Worm (Caenorhabditis elegans): ENCODE measurements around the gene C15B12.8.

C15B12.8 gene

ce11 chrX:6473698-6474314, at the start of gene C15B12.8, which contains the start of gene C15B12.4:
TSS of gene C15B12.8 (plus strand) at chrX:6474264.
TSS of gene C15B12.4 (minus strand) at chrX:6473748.
- TF ChIP-seq efl-1 (optimal IDR thresholded peaks at IDR 0.05) (no peak), efl-1 (GFP tag; optimal IDR thresholded peaks at IDR 0.05 in 1 of 2) (peak in 1 of 2 experiments; percentile 12), dsc-1 (tag; optimal IDR thresholded peaks at IDR 0.05) (peak; percentile 39), pqm-1 (tag; optimal IDR thresholded peaks at IDR 0.05) (no peak)

DNA sequence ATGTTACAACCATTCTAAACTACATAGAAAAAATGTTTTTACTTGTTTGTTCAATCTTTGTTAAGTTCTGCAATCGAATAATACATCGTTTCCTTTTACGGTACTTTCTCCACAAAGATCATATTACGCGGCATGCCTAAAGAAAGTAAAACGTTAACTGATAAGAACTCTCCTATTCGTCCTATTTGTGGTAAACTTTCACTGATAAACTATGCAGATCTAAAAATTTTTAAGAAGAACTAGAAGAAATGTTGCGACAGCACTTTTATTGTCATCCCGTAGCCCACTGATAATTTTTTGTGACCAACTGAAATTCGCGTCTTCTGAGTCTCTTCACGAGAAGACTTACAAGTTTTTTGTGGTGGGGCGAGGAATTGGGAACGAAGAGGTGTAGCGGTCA, 46.9 kb upstream of the C15B12.8 start:
- TF ChIP-seq pqm-1 (tag; optimal IDR thresholded peaks at IDR 0.05) (peak; percentile 22), lin-14 (GFP tag; optimal IDR thresholded peaks at IDR 0.05) (peak; percentile 5), unc-30 (tag; optimal IDR thresholded peaks at IDR 0.05) (no peak), lsy-2 (tag; optimal IDR thresholded peaks at IDR 0.05) (peak in 1 of 2 experiments; percentile 22), nhr-47 (tag; optimal IDR thresholded peaks at IDR 0.05) (no peak), ceh-82 (tag; optimal IDR thresholded peaks at IDR 0.05) (no peak), elt-2 (tag; optimal IDR thresholded peaks at IDR 0.05) (peak; percentile 91), nhr-90 (tag; optimal IDR thresholded peaks at IDR 0.05; ENCODE audit: poor library complexity) (peak; percentile 1)

ce11 chrX:6429552-6429951, 44.5 kb upstream of the C15B12.8 start:
- TF ChIP-seq elt-2 (tag; optimal IDR thresholded peaks at IDR 0.05): peak; percentile 88
- TF ChIP-seq nhr-76 (tag; optimal IDR thresholded peaks at IDR 0.05): no peak

DNA sequence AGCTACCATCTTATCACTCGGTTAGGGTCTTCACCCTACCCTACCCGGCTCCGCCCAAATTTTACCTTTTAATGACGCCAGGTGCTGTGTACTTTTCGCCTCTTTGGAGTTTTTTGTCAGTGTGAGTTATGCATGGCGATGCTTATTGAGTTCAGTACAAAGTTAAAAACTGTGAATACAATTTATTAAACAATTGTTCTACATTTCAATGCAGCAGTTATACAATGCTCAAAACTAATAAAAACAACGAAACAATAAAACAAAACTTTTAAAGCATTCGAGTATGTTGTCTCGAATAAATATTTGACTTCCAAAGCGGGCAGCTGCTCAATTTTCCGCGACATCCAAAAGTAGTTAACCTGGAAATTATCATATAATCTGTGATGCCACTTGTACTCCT, 43.6 kb upstream of the C15B12.8 start, which contains the start of gene ctsa-2:
Gene ctsa-2, minus strand, starts transcription at position 101 of the 400 bp plus-strand sequence.
- TF ChIP-seq snpc-4 (tag; optimal IDR thresholded peaks at IDR 0.05): no peak
- no peak for TF ChIP-seq skn-1 (tag; optimal IDR thresholded peaks at IDR 0.05)
- TF ChIP-seq ztf-4 (tag; optimal IDR thresholded peaks at IDR 0.05): no peak
- TF ChIP-seq ceh-82 (tag; optimal IDR thresholded peaks at IDR 0.05): no peak
- TF ChIP-seq efl-1 (optimal IDR thresholded peaks at IDR 0.05): no peak
- peak in 1 of 2 experiments; percentile 38 for TF ChIP-seq efl-1 (GFP tag; optimal IDR thresholded peaks at IDR 0.05 in 1 of 2)

- no peak for TF ChIP-seq C34B4.2 (tag; optimal IDR thresholded peaks at IDR 0.05)
- TF ChIP-seq pag-3 (tag; optimal IDR thresholded peaks at IDR 0.05; ENCODE audit: borderline replicate concordance, insufficient read depth): no peak
- TF ChIP-seq tbx-2 (tag; optimal IDR thresholded peaks at IDR 0.05): no peak
- no peak for TF ChIP-seq nhr-76 (tag; optimal IDR thresholded peaks at IDR 0.05)
- no peak for TF ChIP-seq fos-1 (tag; optimal IDR thresholded peaks at IDR 0.05)
- no peak for TF ChIP-seq tlp-1 (tag; optimal IDR thresholded peaks at IDR 0.05)
- no peak for TF ChIP-seq fkh-4 (tag; optimal IDR thresholded peaks at IDR 0.05; ENCODE audit: borderline replicate concordance)
- no peak for TF ChIP-seq unc-62 (GFP tag; optimal IDR thresholded peaks at IDR 0.05)
- no peak for TF ChIP-seq nhr-84 (tag; optimal IDR thresholded peaks at IDR 0.05)
- no peak for TF ChIP-seq C04F5.9 (tag; optimal IDR thresholded peaks at IDR 0.05)
- TF ChIP-seq efl-3 (GFP tag; optimal IDR thresholded peaks at IDR 0.05): no peak
- no peak for TF ChIP-seq skn-1 (tag; optimal IDR thresholded peaks at IDR 0.05)
- no peak for TF ChIP-seq unc-30 (tag; optimal IDR thresholded peaks at IDR 0.05)
Measured at ce11 chrX:6433688-6434087, 40.4 kb upstream of the C15B12.8 start, which contains the start of gene K10C2.2. TSS of gene K10C2.2 (minus strand) at chrX:6433788.

DNA sequence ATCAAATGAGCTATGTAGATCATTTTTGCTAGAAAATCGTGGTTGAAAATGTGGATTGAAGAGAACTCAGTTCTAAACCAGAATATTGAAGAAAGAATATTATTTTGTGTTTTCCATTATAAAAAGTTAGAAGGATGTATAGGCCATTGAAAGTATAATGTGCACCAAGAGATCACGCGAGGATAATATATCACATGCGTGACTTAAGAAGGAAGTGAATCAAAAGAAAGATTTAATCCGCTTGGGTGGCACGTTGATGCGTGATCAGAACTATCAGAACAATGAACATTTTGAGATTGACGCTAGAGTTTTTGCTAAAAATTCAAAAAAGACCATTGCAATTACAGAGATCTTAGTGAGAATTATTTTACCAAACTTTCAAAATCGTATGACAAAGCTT, 38.3 kb upstream of the C15B12.8 start:
- TF ChIP-seq egl-13 (tag; optimal IDR thresholded peaks at IDR 0.05): peak; percentile 11
- TF ChIP-seq nhr-71 (tag; optimal IDR thresholded peaks at IDR 0.05): peak; percentile 11
- no peak for TF ChIP-seq ceh-88 (GFP tag; IDR thresholded peaks at IDR 0.05)
- no peak for TF ChIP-seq lin-39 (tag; optimal IDR thresholded peaks at IDR 0.05)
- TF ChIP-seq nhr-84 (tag; optimal IDR thresholded peaks at IDR 0.05): no peak
- no peak for TF ChIP-seq nhr-11 (tag; optimal IDR thresholded peaks at IDR 0.05)
- TF ChIP-seq dsc-1 (tag; optimal IDR thresholded peaks at IDR 0.05): peak; percentile 77
- TF ChIP-seq fkh-8 (tag; optimal IDR thresholded peaks at IDR 0.05): peak; percentile 66
- TF ChIP-seq unc-62 (GFP tag; optimal IDR thresholded peaks at IDR 0.05): no peak
- no peak for TF ChIP-seq fkh-10 (GFP tag; optimal IDR thresholded peaks at IDR 0.05)
- peak; percentile 27 for TF ChIP-seq pax-3 (tag; optimal IDR thresholded peaks at IDR 0.05)
- no peak for TF ChIP-seq mep-1 (tag; optimal IDR thresholded peaks at IDR 0.05)
- no peak for TF ChIP-seq alr-1 (tag; optimal IDR thresholded peaks at IDR 0.05; ENCODE audit: borderline replicate concordance)
- no peak for TF ChIP-seq efl-1 (optimal IDR thresholded peaks at IDR 0.05)
- no peak for TF ChIP-seq efl-1 (GFP tag; optimal IDR thresholded peaks at IDR 0.05 in 1 of 2)
- TF ChIP-seq hlh-4 (tag; optimal IDR thresholded peaks at IDR 0.05): no peak
- TF ChIP-seq ztf-4 (tag; optimal IDR thresholded peaks at IDR 0.05): no peak
- TF ChIP-seq ceh-90 (tag; optimal IDR thresholded peaks at IDR 0.05): no peak
- TF ChIP-seq ceh-8 (GFP tag; optimal IDR thresholded peaks at IDR 0.05): no peak
- no peak for TF ChIP-seq ceh-82 (tag; optimal IDR thresholded peaks at IDR 0.05)
- TF ChIP-seq F16B12.6 (tag; optimal IDR thresholded peaks at IDR 0.05): no peak

All from whole organism, L1 larva.